Fruit fly (Drosophila melanogaster): Measurements from ENCODE around the gene Or98b.

Or98b gene

DNA sequence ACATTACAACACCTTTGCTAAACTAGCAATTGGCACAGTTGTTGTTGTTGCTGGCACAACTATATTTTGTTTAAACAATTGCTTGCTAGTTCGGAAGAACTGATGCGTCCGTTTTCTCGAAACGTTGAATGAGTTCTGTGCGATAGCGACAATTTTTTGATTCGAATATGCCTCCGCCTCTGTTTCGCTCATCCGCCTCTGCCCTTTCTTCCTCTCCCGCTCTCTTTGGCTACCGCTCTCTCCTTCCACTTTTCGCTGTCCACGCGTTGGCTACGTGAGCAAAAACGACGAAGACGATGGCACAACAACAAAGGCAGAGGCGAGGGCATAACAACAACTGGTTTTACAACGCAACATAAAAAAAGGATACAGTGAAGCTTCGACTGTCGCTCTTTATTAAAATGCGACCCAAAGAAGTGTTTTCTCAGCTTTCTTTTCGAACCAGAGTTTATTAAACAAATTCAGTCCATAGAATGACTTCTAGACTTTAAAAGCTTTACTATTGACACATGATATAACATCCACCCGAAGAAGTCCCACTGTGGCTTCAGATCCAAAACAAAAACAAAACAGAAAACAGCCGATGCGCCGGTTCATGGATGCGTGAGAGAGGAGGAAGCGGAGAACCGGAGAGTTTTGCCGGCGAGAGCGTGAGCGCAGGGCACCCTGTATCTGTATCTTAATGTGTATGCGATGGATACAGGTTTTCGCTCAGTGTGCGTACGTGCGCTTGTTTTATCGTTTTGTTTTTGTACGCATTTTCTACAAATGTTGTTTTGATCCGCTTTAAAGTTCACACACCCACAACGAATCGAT lies 25.7 kb upstream of the Or98b start (continued):
- peak; percentile 51 for TF ChIP-seq cg (GFP tag; optimal IDR thresholded peaks at IDR 0.05)
- peak; percentile 96 for TF ChIP-seq CG15514 (GFP tag; optimal IDR thresholded peaks at IDR 0.05)
- TF ChIP-seq CG13296 (GFP tag; optimal IDR thresholded peaks at IDR 0.05), result peak; percentile 99
- TF ChIP-seq wek (GFP tag; optimal IDR thresholded peaks at IDR 0.05), result peak; percentile 94
- TF ChIP-seq crp (GFP tag; optimal IDR thresholded peaks at IDR 0.05), result peak; percentile 19 to 79
- no peak for TF ChIP-seq al (GFP tag; IDR thresholded peaks at IDR 0.05)
- TF ChIP-seq Elba2 (GFP tag; optimal IDR thresholded peaks at IDR 0.05), result peak; percentile 97
- TF ChIP-seq Poxn (GFP tag; IDR thresholded peaks at IDR 0.05), result no peak
- TF ChIP-seq Tbp (GFP tag; optimal IDR thresholded peaks at IDR 0.05), result no peak
- peak; percentile 99 for TF ChIP-seq fd3F (GFP tag; optimal IDR thresholded peaks at IDR 0.05)
- peak; percentile 100 for TF ChIP-seq CG2120 (GFP tag; optimal IDR thresholded peaks at IDR 0.05)
- peak; percentile 99 for TF ChIP-seq HmgZ (tag; optimal IDR thresholded peaks at IDR 0.05)
- no peak for TF ChIP-seq slbo (GFP tag; IDR thresholded peaks at IDR 0.05)
- TF ChIP-seq CG33213 (GFP tag; optimal IDR thresholded peaks at IDR 0.05), result peak; percentile 99
- TF ChIP-seq unc-4 (GFP tag; IDR thresholded peaks at IDR 0.05; ENCODE audit: partially characterized antibody), result no peak
- no peak for TF ChIP-seq CG4404 (GFP tag; IDR thresholded peaks at IDR 0.05)
- TF ChIP-seq CG13775 (GFP tag; optimal IDR thresholded peaks at IDR 0.05), result peak; percentile 99
- no peak for TF ChIP-seq ssp (GFP tag; IDR thresholded peaks at IDR 0.05)
- TF ChIP-seq gsb-n (tag; optimal IDR thresholded peaks at IDR 0.05), result peak; percentile 98
- TF ChIP-seq Hr3 (GFP tag; optimal IDR thresholded peaks at IDR 0.05), result peak; percentile 99
- peak; percentile 99 for TF ChIP-seq schlank (tag; optimal IDR thresholded peaks at IDR 0.05)
- TF ChIP-seq gt (GFP tag; IDR thresholded peaks at IDR 0.05), result no peak
- no peak for TF ChIP-seq Lpt (GFP tag; optimal IDR thresholded peaks at IDR 0.05)
- peak; percentile 100 for TF ChIP-seq Chrac-16 (GFP tag; optimal IDR thresholded peaks at IDR 0.05)
- peak; percentile 99 for TF ChIP-seq CG17568 (GFP tag; optimal IDR thresholded peaks at IDR 0.05)
- TF ChIP-seq CG1024 (GFP tag; IDR thresholded peaks at IDR 0.05), result no peak
- peak; percentile 95 for TF ChIP-seq fd64A (GFP tag; optimal IDR thresholded peaks at IDR 0.05)
- TF ChIP-seq cas (GFP tag; IDR thresholded peaks at IDR 0.05), result no peak
- TF ChIP-seq zen (tag; optimal IDR thresholded peaks at IDR 0.05), result peak; percentile 99
- peak in 1 of 2 experiments; percentile 90 for TF ChIP-seq tll (GFP tag; optimal IDR thresholded peaks at IDR 0.05)
- TF ChIP-seq CG30403 (GFP tag; optimal IDR thresholded peaks at IDR 0.05), result peak; percentile 100
- peak; percentile 100 for TF ChIP-seq CG7556 (GFP tag; optimal IDR thresholded peaks at IDR 0.05)
- TF ChIP-seq tgo (GFP tag; IDR thresholded peaks at IDR 0.05), result no peak
- peak; percentile 100 for TF ChIP-seq sqz (GFP tag; optimal IDR thresholded peaks at IDR 0.05)
- TF ChIP-seq CG11398 (GFP tag; optimal IDR thresholded peaks at IDR 0.05), result peak; percentile 99
- TF ChIP-seq CG15696 (tag; optimal IDR thresholded peaks at IDR 0.05), result peak; percentile 98
- peak; percentile 99 for TF ChIP-seq Bteb2 (GFP tag; optimal IDR thresholded peaks at IDR 0.05)
- TF ChIP-seq HLH4C (GFP tag; IDR thresholded peaks at IDR 0.05; ENCODE audit: partially characterized antibody), result no peak
- TF ChIP-seq Max (GFP tag; optimal IDR thresholded peaks at IDR 0.05), result peak; percentile 99
- peak; percentile 99 for TF ChIP-seq CG5245 (GFP tag; optimal IDR thresholded peaks at IDR 0.05)
- TF ChIP-seq gcm2 (GFP tag; optimal IDR thresholded peaks at IDR 0.05), result peak; percentile 99
- TF ChIP-seq cato (GFP tag; optimal IDR thresholded peaks at IDR 0.05; ENCODE audit: borderline replicate concordance), result peak; percentile 99
- peak; percentile 99 for TF ChIP-seq en (GFP tag; optimal IDR thresholded peaks at IDR 0.05)
- peak; percentile 20 for TF ChIP-seq CG1832 (GFP tag; optimal IDR thresholded peaks at IDR 0.05)
- TF ChIP-seq Camta (GFP tag; optimal IDR thresholded peaks at IDR 0.05), result peak; percentile 99
- TF ChIP-seq Vsx1 (GFP tag; optimal IDR thresholded peaks at IDR 0.05), result peak; percentile 98
- peak; percentile 90 for TF ChIP-seq CG2116 (GFP tag; optimal IDR thresholded peaks at IDR 0.05)
- no peak for TF ChIP-seq ttk (GFP tag; IDR thresholded peaks at IDR 0.05)
- TF ChIP-seq scrt (GFP tag; optimal IDR thresholded peaks at IDR 0.05), result peak; percentile 99
